Fruit fly (Drosophila melanogaster) whole organism, embryonic: ENCODE results near the gene CG15308.
A peak's percentile ranks its signal among the peaks of the same experiment; 100 is the strongest.

Source experiments
- Blimp-1 ChIP-seq: fragments of 200-800 bp; sonication (Bioruptor generic); optimal IDR thresholded peaks from 3 replicates; lab custom pipeline; 2018; ENCODE audit warnings: missing biosample characterization, missing genetic modification characterization, mild to moderate bottlenecking, moderate library complexity, missing genetic modification reagents
- CG10979 ChIP-seq: fragments of 200-800 bp; sonication (Bioruptor generic); optimal IDR thresholded peaks from 2 replicates; lab custom pipeline; 2018; ENCODE audit warnings: missing biosample characterization, mild to moderate bottlenecking, missing genetic modification characterization, moderate library complexity
- CG11085 ChIP-seq: fragments of 200-800 bp; sonication (Bioruptor generic); IDR thresholded peaks from 2 replicates; pipeline ENCODE4 v1.3.6; 2022; ENCODE audit warnings: missing biosample characterization, missing genetic modification characterization
- CG13296 ChIP-seq: fragments of 200-800 bp; sonication (Bioruptor generic); optimal IDR thresholded peaks from 3 replicates; lab custom pipeline; 2018; ENCODE audit warnings: missing biosample characterization, mild to moderate bottlenecking, missing genetic modification characterization
- CG15479 ChIP-seq: fragments of 200-800 bp; sonication (Bioruptor generic); optimal IDR thresholded peaks from 3 replicates; lab custom pipeline; 2019; ENCODE audit warnings: missing biosample characterization, mild to moderate bottlenecking, missing genetic modification characterization, moderate library complexity
- CG17802 ChIP-seq: fragments of 200-800 bp; sonication (Bioruptor generic); optimal IDR thresholded peaks from 2 replicates; lab custom pipeline; 2018; ENCODE audit warnings: missing biosample characterization, mild to moderate bottlenecking, missing genetic modification characterization, moderate library complexity
- CG17829 ChIP-seq: fragments of 200-800 bp; optimal IDR thresholded peaks from 2 replicates; lab custom pipeline; 2019; ENCODE audit warnings: missing biosample characterization, mild to moderate bottlenecking, missing genetic modification characterization, moderate library complexity
- CG2678 ChIP-seq: fragments of 200-800 bp; sonication (Bioruptor generic); optimal IDR thresholded peaks from 3 replicates; lab custom pipeline; 2019; ENCODE audit warnings: missing biosample characterization, mild to moderate bottlenecking, missing genetic modification characterization, moderate library complexity
- CG31441 ChIP-seq: fragments of 200-800 bp; sonication (Bioruptor generic); IDR thresholded peaks from 2 replicates; pipeline ENCODE4 v1.3.6; 2022; ENCODE audit warnings: missing biosample characterization, missing genetic modification characterization
- CG33557 ChIP-seq: fragments of 200-800 bp; sonication (Bioruptor generic); optimal IDR thresholded peaks from 2 replicates; lab custom pipeline; 2019; ENCODE audit warnings: missing biosample characterization, mild to moderate bottlenecking, missing genetic modification characterization, moderate library complexity
- CG5180 ChIP-seq: fragments of 200-800 bp; sonication (Bioruptor generic); optimal IDR thresholded peaks from 3 replicates; lab custom pipeline; 2017; ENCODE audit warnings: missing biosample characterization, missing genetic modification characterization, mild to moderate bottlenecking, moderate library complexity, missing genetic modification reagents
- CG6683 ChIP-seq: fragments of 200-800 bp; sonication (Bioruptor generic); optimal IDR thresholded peaks from 2 replicates; lab custom pipeline; 2017; ENCODE audit warnings: missing biosample characterization, mild to moderate bottlenecking, missing genetic modification characterization, missing genetic modification reagents
- CG6689 ChIP-seq: fragments of 200-800 bp; sonication (Bioruptor generic); IDR thresholded peaks from 2 replicates; pipeline ENCODE4 v1.3.6; 2022; ENCODE audit warnings: missing biosample characterization, missing genetic modification characterization
- CG7745 ChIP-seq: fragments of 200-800 bp; sonication (Bioruptor generic); optimal IDR thresholded peaks from 2 replicates; lab custom pipeline; 2018; ENCODE audit warnings: missing biosample characterization, mild to moderate bottlenecking, missing genetic modification characterization, moderate library complexity
- CG8281 ChIP-seq: fragments of 200-800 bp; sonication (Bioruptor generic); optimal IDR thresholded peaks from 2 replicates; lab custom pipeline; 2018; ENCODE audit warnings: missing biosample characterization, mild to moderate bottlenecking, missing genetic modification characterization, moderate library complexity
- CG8478 ChIP-seq: fragments of >200 bp; optimal IDR thresholded peaks from 2 replicates; lab custom pipeline; 2018
- CG9817 ChIP-seq: fragments of 200-800 bp; sonication (Bioruptor generic); optimal IDR thresholded peaks from 2 replicates; lab custom pipeline; 2018; ENCODE audit warnings: missing biosample characterization, mild to moderate bottlenecking, missing genetic modification characterization, moderate library complexity
- Hr51 ChIP-seq, 2 experiments: fragments of 200-800 bp; sonication (Bioruptor generic); optimal IDR thresholded peaks; 2 replicates in 1 of 2; 3 replicates in 1 of 2; lab custom pipeline; 2016 to 2018; ENCODE audit warnings: missing biosample characterization in 2 of 2, missing genetic modification characterization in 2 of 2, mild to moderate bottlenecking in 1 of 2, moderate library complexity in 1 of 2
- Hr78 ChIP-seq, 2 experiments: fragments of 200-800 bp in 1 of 2; fragments of >200 bp in 1 of 2; sonication (Bioruptor generic) in 1 of 2; optimal IDR thresholded peaks; 2 replicates each; lab custom pipeline; 2017 to 2019; ENCODE audit warnings: missing biosample characterization in 2 of 2, missing genetic modification characterization in 2 of 2, mild to moderate bottlenecking in 1 of 2, moderate library complexity in 1 of 2
- Lhr ChIP-seq: fragments of 200-800 bp; sonication (Bioruptor generic); optimal IDR thresholded peaks from 3 replicates; lab custom pipeline; 2017; ENCODE audit warnings: mild to moderate bottlenecking, missing biosample characterization, missing genetic modification reagents, missing genetic modification characterization
- Med ChIP-seq: fragments of 200-800 bp; sonication (Bioruptor generic); peaks from one replicate; lab custom pipeline; 2016; ENCODE audit warnings: missing biosample characterization, missing genetic modification characterization, mild to moderate bottlenecking, inconsistent platforms, moderate library complexity
- Meics ChIP-seq: fragments of 200-800 bp; sonication (Bioruptor generic); optimal IDR thresholded peaks from 2 replicates; lab custom pipeline; 2017; ENCODE audit warnings: missing biosample characterization, mild to moderate bottlenecking, missing genetic modification characterization
- Mrtf ChIP-seq: fragments of 200-800 bp; sonication (Bioruptor generic); IDR thresholded peaks from 3 replicates; pipeline ENCODE4 v1.3.6; 2022; ENCODE audit warnings: missing biosample characterization, missing genetic modification characterization
- Oaz ChIP-seq: fragments of 200-800 bp; sonication (Bioruptor generic); IDR thresholded peaks from 2 replicates; pipeline ENCODE4 v1.3.6; 2022; ENCODE audit warnings: missing biosample characterization, missing genetic modification characterization
- Ptx1 ChIP-seq: fragments of 200-800 bp; sonication (Bioruptor generic); IDR thresholded peaks from 2 replicates; pipeline ENCODE4 v1.3.6; 2022; ENCODE audit warnings: missing biosample characterization, missing genetic modification characterization
- Ravus ChIP-seq: fragments of 200-800 bp; sonication (Bioruptor generic); IDR thresholded peaks from 2 replicates; pipeline ENCODE4 v1.3.6; 2022; ENCODE audit warnings: missing biosample characterization, missing genetic modification characterization
- Ssrp ChIP-seq: fragments of 200-800 bp; sonication (Bioruptor generic); optimal IDR thresholded peaks from 2 replicates; lab custom pipeline; 2018; ENCODE audit warnings: missing biosample characterization, mild to moderate bottlenecking, missing genetic modification characterization, moderate library complexity
- Xbp1 ChIP-seq: fragments of 200-800 bp; sonication (Bioruptor generic); optimal IDR thresholded peaks from 3 replicates; lab custom pipeline; 2016; ENCODE audit warnings: missing biosample characterization, mild to moderate bottlenecking, missing genetic modification characterization
- Xrp1 ChIP-seq: fragments of 200-800 bp; sonication (Bioruptor generic); IDR thresholded peaks from 2 replicates; pipeline ENCODE4 v1.3.6; 2022; ENCODE audit warnings: missing biosample characterization, missing genetic modification characterization
- ac ChIP-seq: fragments of 200-800 bp; sonication (Bioruptor generic); optimal IDR thresholded peaks from 3 replicates; lab custom pipeline; 2017; ENCODE audit warnings: missing biosample characterization, mild to moderate bottlenecking, missing genetic modification characterization
- croc ChIP-seq: fragments of 200-800 bp; sonication (Bioruptor generic); conservative IDR thresholded peaks from 3 replicates; pipeline ENCODE4 v1.3.6; 2022; ENCODE audit warnings: missing biosample characterization, missing genetic modification characterization
- crp ChIP-seq, 2 experiments: fragments of 200-800 bp; sonication (Bioruptor generic); optimal IDR thresholded peaks; 2 replicates in 1 of 2; 3 replicates in 1 of 2; lab custom pipeline; 2017; ENCODE audit warnings: missing biosample characterization in 2 of 2, missing genetic modification characterization in 2 of 2, mild to moderate bottlenecking in 1 of 2, moderate library complexity in 1 of 2
- esg ChIP-seq: fragments of 200-800 bp; sonication (Bioruptor generic); conservative IDR thresholded peaks from 2 replicates; pipeline ENCODE4 v1.3.6; 2022; ENCODE audit warnings: missing biosample characterization, missing genetic modification characterization
- fd96Cb ChIP-seq: fragments of 200-800 bp; sonication (Bioruptor generic); optimal IDR thresholded peaks from 2 replicates; lab custom pipeline; 2018; ENCODE audit warnings: missing biosample characterization, mild to moderate bottlenecking, missing genetic modification characterization, moderate library complexity
- gfzf ChIP-seq: fragments of 200-800 bp; sonication (Bioruptor generic); optimal IDR thresholded peaks from 2 replicates; lab custom pipeline; 2016; ENCODE audit warnings: missing biosample characterization, mild to moderate bottlenecking, missing genetic modification characterization, moderate library complexity
- grau ChIP-seq: fragments of 200-800 bp; optimal IDR thresholded peaks from 3 replicates; lab custom pipeline; 2019; ENCODE audit warnings: missing biosample characterization, mild to moderate bottlenecking, missing genetic modification characterization, moderate library complexity
- gro ChIP-seq: fragments of 200-800 bp; sonication (Bioruptor generic); optimal IDR thresholded peaks from 2 replicates; lab custom pipeline; 2016; ENCODE audit warnings: missing biosample characterization, missing genetic modification characterization
- nerfin-1 ChIP-seq: fragments of 200-800 bp; sonication (Bioruptor generic); optimal IDR thresholded peaks from 3 replicates; lab custom pipeline; 2019; ENCODE audit warnings: missing biosample characterization, mild to moderate bottlenecking, missing genetic modification characterization, moderate library complexity
- nmo ChIP-seq: fragments of 200-800 bp; sonication (Bioruptor generic); optimal IDR thresholded peaks from 2 replicates; lab custom pipeline; 2018; ENCODE audit warnings: missing biosample characterization, mild to moderate bottlenecking, missing genetic modification characterization, moderate library complexity
- onecut ChIP-seq: fragments of 200-800 bp; sonication (Bioruptor generic); IDR thresholded peaks from 2 replicates; pipeline ENCODE4 v1.3.6; 2022; ENCODE audit warnings: missing biosample characterization, missing genetic modification characterization
- pros ChIP-seq: fragments of 200-800 bp; sonication (Bioruptor generic); optimal IDR thresholded peaks from 3 replicates; lab custom pipeline; 2019; ENCODE audit warnings: missing biosample characterization, mild to moderate bottlenecking, missing genetic modification characterization, moderate library complexity
- row ChIP-seq: fragments of 200-800 bp; sonication (Bioruptor generic); IDR thresholded peaks from 3 replicates; pipeline ENCODE4 v1.3.6; 2022; ENCODE audit warnings: missing biosample characterization, missing genetic modification characterization
- sd ChIP-seq: fragments of 200-800 bp; sonication (Bioruptor generic); optimal IDR thresholded peaks from 3 replicates; lab custom pipeline; 2018; ENCODE audit warnings: missing biosample characterization, mild to moderate bottlenecking, missing genetic modification characterization, moderate library complexity
- seq ChIP-seq: fragments of 200-800 bp; sonication (Bioruptor generic); IDR thresholded peaks from 2 replicates; pipeline ENCODE4 v1.3.6; 2022; ENCODE audit warnings: missing biosample characterization, missing genetic modification characterization
- ssp ChIP-seq: fragments of 200-800 bp; sonication (Bioruptor generic); IDR thresholded peaks from 2 replicates; pipeline ENCODE4 v1.3.6; 2022; ENCODE audit warnings: missing biosample characterization, missing genetic modification characterization
- tap ChIP-seq: fragments of 200-800 bp; optimal IDR thresholded peaks from 3 replicates; lab custom pipeline; 2019; ENCODE audit warnings: missing biosample characterization, mild to moderate bottlenecking, missing genetic modification characterization, moderate library complexity
- tgo ChIP-seq: fragments of 200-800 bp; sonication (Bioruptor generic); IDR thresholded peaks from 3 replicates; pipeline ENCODE4 v1.3.6; 2022; ENCODE audit warnings: missing biosample characterization, missing genetic modification characterization
- ttk ChIP-seq: fragments of 200-800 bp; sonication (Bioruptor generic); IDR thresholded peaks from 2 replicates; pipeline ENCODE4 v2.1.2; 2022; ENCODE audit warnings: missing biosample characterization, missing genetic modification characterization
- z ChIP-seq: fragments of 200-800 bp; sonication (Bioruptor generic); IDR thresholded peaks from 3 replicates; pipeline ENCODE4 v1.3.6; 2022; ENCODE audit warnings: missing biosample characterization, missing genetic modification characterization

Gene CG15308

DNA sequence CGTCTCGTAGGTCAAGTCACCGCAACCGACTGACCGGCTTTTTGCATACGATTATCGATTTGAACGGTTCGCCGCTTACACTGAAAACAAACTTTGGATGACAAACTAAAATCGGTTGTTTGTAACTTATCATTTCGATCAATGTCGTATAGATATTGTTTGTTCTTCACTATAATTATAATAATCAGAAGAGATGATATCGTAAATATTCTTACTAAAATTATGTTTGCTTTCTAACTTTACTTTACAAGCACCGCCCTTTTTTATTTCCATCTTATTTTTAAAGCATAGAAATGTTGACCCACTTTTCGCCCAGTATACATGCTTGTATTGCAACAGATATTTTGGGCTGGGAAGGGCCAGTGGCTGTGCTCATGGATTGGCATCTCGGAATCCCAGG lies 14.1 kb upstream of the CG15308 start, which contains the start of gene CG2961 (continued):
- peak; percentile 54; the same call in 1 of the 2 replicates for TF ChIP-seq ttk (GFP tag; lab: Robert Waterston, UW)
- no peak for TF ChIP-seq gro (GFP tag; lab: Kevin White, UChicago)
- TF ChIP-seq onecut (GFP tag; lab: Robert Waterston, UW): peak; percentile 36; the same call in 1 of the 2 replicates
- 0 out of 2 replicates have a peak, but pooled peaks have one; percentile 11 for TF ChIP-seq ssp (GFP tag; lab: Robert Waterston, UW)
- peak; percentile 45 for TF ChIP-seq grau (tag; lab: Kevin White, UChicago)
- TF ChIP-seq nerfin-1: peak; percentile 19
- TF ChIP-seq Ravus (GFP tag; lab: Robert Waterston, UW): no peak
- TF ChIP-seq nmo (GFP tag; lab: Kevin White, UChicago): peak; percentile 43
- no peak for TF ChIP-seq Lhr
- peak; percentile 10 for TF ChIP-seq CG9817 (tag; lab: Kevin White, UChicago)
- no peak for TF ChIP-seq CG8478 (lab: Kevin White, UChicago)
- TF ChIP-seq Hr51 (GFP tag; optimal IDR thresholded peaks at IDR 0.05; lab: Kevin White, UChicago): peak in 1 of 2 experiments; percentile 77
- TF ChIP-seq Hr78 (GFP tag; optimal IDR thresholded peaks at IDR 0.05; lab: Kevin White, UChicago): peak in 1 of 2 experiments; percentile 73
- TF ChIP-seq Ptx1: peak; percentile 56
- peak; percentile 1 for TF ChIP-seq CG17829
- TF ChIP-seq ac: no peak
- peak; percentile 32 for TF ChIP-seq fd96Cb (tag; lab: Kevin White, UChicago)
- peak; percentile 13 for TF ChIP-seq pros (GFP tag; lab: Kevin White, UChicago)
- peak; percentile 18; the same call in 1 of the 3 replicates for TF ChIP-seq croc
- TF ChIP-seq CG31441 (GFP tag; lab: Robert Waterston, UW): no peak
- TF ChIP-seq CG6689 (GFP tag; lab: Robert Waterston, UW): peak; percentile 41
- TF ChIP-seq Med: peak; percentile 79
- TF ChIP-seq CG11085: no peak
- peak; percentile 44 for TF ChIP-seq CG2678 (tag; lab: Kevin White, UChicago)
- TF ChIP-seq CG8281 (tag; lab: Kevin White, UChicago): peak; percentile 5
- TF ChIP-seq row (GFP tag; lab: Robert Waterston, UW): peak; percentile 57
- TF ChIP-seq Xrp1 (GFP tag; lab: Robert Waterston, UW): peak; percentile 34; the same call in 1 of the 2 replicates
- peak; percentile 50 for TF ChIP-seq tap (tag; lab: Kevin White, UChicago)
- no peak for TF ChIP-seq z
- no peak for TF ChIP-seq CG33557 (GFP tag; lab: Kevin White, UChicago)
- TF ChIP-seq Oaz (GFP tag; lab: Robert Waterston, UW): peak; percentile 38; the same call in 1 of the 2 replicates
- peak; percentile 2 for TF ChIP-seq Xbp1 (GFP tag; lab: Kevin White, UChicago)
- peak; percentile 28 for TF ChIP-seq Ssrp
- TF ChIP-seq Blimp-1 (GFP tag; lab: Kevin White, UChicago): peak; percentile 28
- TF ChIP-seq CG7745: no peak
- TF ChIP-seq CG6683: no peak
- TF ChIP-seq Meics (GFP tag; lab: Kevin White, UChicago): no peak
- peak; percentile 43 for TF ChIP-seq esg (GFP tag; lab: Robert Waterston, UW)
- TF ChIP-seq CG15479 (GFP tag; lab: Kevin White, UChicago): no peak
- TF ChIP-seq gfzf: no peak
- TF ChIP-seq Mrtf (GFP tag; lab: Robert Waterston, UW): 0 out of 3 replicates have a peak, but pooled peaks have one; percentile 25
- peak; percentile 21 for TF ChIP-seq CG13296 (GFP tag; lab: Kevin White, UChicago)
- no peak for TF ChIP-seq CG17802 (tag; lab: Kevin White, UChicago)
- TF ChIP-seq sd: peak; percentile 46
- TF ChIP-seq CG10979 (tag; lab: Kevin White, UChicago): peak; percentile 25
- TF ChIP-seq CG5180 (GFP tag; lab: Kevin White, UChicago): peak; percentile 10
- peak; percentile 23; the same call in 1 of the 3 replicates for TF ChIP-seq tgo (GFP tag; lab: Robert Waterston, UW)
- TF ChIP-seq crp (GFP tag; optimal IDR thresholded peaks at IDR 0.05; lab: Kevin White, UChicago): no peak
- 0 out of 2 replicates have a peak, but pooled peaks have one; percentile 42 for TF ChIP-seq seq (GFP tag; lab: Robert Waterston, UW)
